Worm (Caenorhabditis elegans) whole organism, L4/young adult: Measurements from ENCODE around the gene lin-49.

Experiments
- W03F9.2 ChIP-seq: fragments of 150-350 bp; optimal IDR thresholded peaks from 2 replicates; lab custom pipeline; 2014; ENCODE audit warnings: missing biosample characterization, missing genetic modification characterization
- dao-5 ChIP-seq: sonication (generic microtip); optimal IDR thresholded peaks from 2 replicates; lab custom pipeline; 2016; ENCODE audit warnings: missing genotype, missing genetic modification characterization, moderate library complexity, missing compliant biosample characterization

ce11 chrIV:8617047-8617446 is 3.4 kb upstream of the lin-49 start, which contains the start of the genes F42A9.7 and F42A9.3:
- TF ChIP-seq dao-5 (tag; lab: Kevin White, UChicago): no peak
- TF ChIP-seq W03F9.2 (tag; lab: Kevin White, UChicago): no peak
